Fruit fly (Drosophila melanogaster): ENCODE measurements around the gene Osi16.

Gene Osi16

dm6 chr3R:6304947-6305346 lies at the start of gene Osi16:
TSS of gene Osi16 (plus strand) at chr3R:6305247.
- no peak for TF ChIP-seq noc (tag; optimal IDR thresholded peaks at IDR 0.05)

- no peak for TF ChIP-seq noc (tag; optimal IDR thresholded peaks at IDR 0.05)
These were observed 45.2 kb upstream of the Osi16 start, which contains the start of gene Osi9 for dm6 chr3R:6259837-6260236. TSS of gene Osi9 (plus strand) at chr3R:6260211.

dm6 chr3R:6263658-6264057 lies 41.4 kb upstream of the Osi16 start, which contains the start of gene Osi10a:
TSS of gene Osi10a (plus strand) at chr3R:6263958.
- no peak for TF ChIP-seq noc (tag; optimal IDR thresholded peaks at IDR 0.05)

- no peak for TF ChIP-seq noc (tag; optimal IDR thresholded peaks at IDR 0.05)
These were observed 39.2 kb upstream of the Osi16 start, which contains the start of gene Osi10b for dm6 chr3R:6265890-6266289. TSS of gene Osi10b (plus strand) at chr3R:6266190.

- no peak for TF ChIP-seq noc (tag; optimal IDR thresholded peaks at IDR 0.05)
These were observed 36.4 kb upstream of the Osi16 start, which contains the start of gene Osi11 for dm6 chr3R:6268657-6269056. TSS of gene Osi11 (minus strand) at chr3R:6268757.

- no peak for TF ChIP-seq noc (tag; optimal IDR thresholded peaks at IDR 0.05)
These were observed 35.1 kb upstream of the Osi16 start for dm6 chr3R:6269986-6270385.

- no peak for TF ChIP-seq noc (tag; optimal IDR thresholded peaks at IDR 0.05)
These were observed 26.8 kb upstream of the Osi16 start, which contains the start of gene Osi12 for dm6 chr3R:6278231-6278630. TSS of gene Osi12 (plus strand) at chr3R:6278531.

dm6 chr3R:6285100-6285499 lies 19.9 kb upstream of the Osi16 start, which contains the start of gene CG15597:
TSS of gene CG15597 (minus strand) at chr3R:6285200.
- no peak for TF ChIP-seq noc (tag; optimal IDR thresholded peaks at IDR 0.05)

dm6 chr3R:6287433-6287832 lies 17.6 kb upstream of the Osi16 start, which contains the start of gene CG15594:
TSS of gene CG15594 (plus strand) at chr3R:6287733.
- TF ChIP-seq noc (tag; optimal IDR thresholded peaks at IDR 0.05), result no peak

dm6 chr3R:6290289-6290688 lies 14.8 kb upstream of the Osi16 start:
- TF ChIP-seq noc (tag; optimal IDR thresholded peaks at IDR 0.05), result no peak

dm6 chr3R:6291437-6291836 lies 13.6 kb upstream of the Osi16 start, which contains the start of gene Osi13:
TSS of gene Osi13 (plus strand) at chr3R:6291737.
- TF ChIP-seq noc (tag; optimal IDR thresholded peaks at IDR 0.05), result no peak

dm6 chr3R:6294046-6294445 lies 11.0 kb upstream of the Osi16 start:
- TF ChIP-seq noc (tag; optimal IDR thresholded peaks at IDR 0.05), result no peak

- no peak for TF ChIP-seq noc (tag; optimal IDR thresholded peaks at IDR 0.05)
These were observed 7.9 kb upstream of the Osi16 start for dm6 chr3R:6297164-6297563.

- TF ChIP-seq noc (tag; optimal IDR thresholded peaks at IDR 0.05), result no peak
These were observed 6.2 kb upstream of the Osi16 start, which contains the start of gene Osi14 for dm6 chr3R:6298828-6299227. TSS of gene Osi14 (plus strand) at chr3R:6299128.

dm6 chr3R:6301257-6301839 lies 3.7 kb upstream of the Osi16 start, which contains the start of gene Osi15:
TSS of gene Osi15 (plus strand) at chr3R:6301804.
- no peak for TF ChIP-seq noc (tag; optimal IDR thresholded peaks at IDR 0.05)

- no peak for TF ChIP-seq noc (tag; optimal IDR thresholded peaks at IDR 0.05)
These were observed 1.3 kb upstream of the Osi16 start, which contains the start of gene CG46396 for dm6 chr3R:6303738-6304137. TSS of gene CG46396 (plus strand) at chr3R:6304038.

- no peak for TF ChIP-seq noc (tag; optimal IDR thresholded peaks at IDR 0.05)
These were observed 1.5 kb downstream of the Osi16 start, which contains the start of gene CG46026 for dm6 chr3R:6306584-6306983. TSS of gene CG46026 (plus strand) at chr3R:6306884.

Data from whole organism, larva.